Fruit fly (Drosophila melanogaster): Measurements from ENCODE around the gene dre4.
A peak's percentile ranks its signal among the peaks of the same experiment; 100 is the strongest.

dre4 gene

DNA sequence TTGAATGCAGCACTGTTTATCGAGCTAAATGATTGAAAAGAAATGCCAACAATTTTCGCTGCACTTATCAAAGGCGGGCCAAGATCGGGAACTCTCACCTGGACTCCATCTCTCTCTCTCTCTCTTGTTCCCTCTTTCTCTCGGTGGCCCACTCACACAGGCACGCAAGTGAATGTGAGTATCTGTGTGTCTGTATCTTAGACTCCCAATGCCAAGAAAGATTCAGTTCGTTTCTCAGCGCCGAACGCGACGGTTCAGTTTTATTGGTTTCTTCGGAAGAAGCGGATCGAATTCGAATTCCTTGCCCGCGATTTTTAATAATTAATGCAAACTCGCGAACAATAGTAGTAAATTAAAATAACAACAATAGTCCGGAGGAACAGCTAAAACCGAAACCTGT lies 9.3 kb upstream of the dre4 start, which contains the start of gene Tmhs:
Tmhs (plus strand) TSS at position 222 of the 400 bp plus-strand sequence.
- TF ChIP-seq CG17801 (GFP tag; optimal IDR thresholded peaks at IDR 0.05; ENCODE audit: partially characterized antibody): no peak

DNA sequence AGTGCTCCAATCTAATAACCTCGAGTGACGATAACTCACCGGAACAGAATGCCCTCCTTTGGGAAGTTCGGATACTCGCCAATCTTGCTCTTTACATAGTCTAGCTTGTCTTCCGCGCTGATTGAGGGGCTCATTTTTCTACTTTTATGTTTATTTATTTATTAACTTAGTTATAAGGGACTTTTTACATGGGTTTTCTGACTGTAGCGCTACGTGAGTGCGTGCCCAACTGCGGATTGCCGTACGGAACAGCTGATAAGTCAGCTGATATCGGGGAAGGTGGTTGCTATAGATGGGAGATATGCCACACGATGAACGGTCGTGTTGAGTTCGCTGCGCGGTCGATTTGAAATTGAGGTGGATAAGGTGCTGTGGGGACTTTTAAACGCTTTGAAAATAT lies 8.5 kb upstream of the dre4 start, which contains the start of gene Aprt:
Aprt (minus strand) TSS at position 368 of the 400 bp plus-strand sequence.
- TF ChIP-seq CG17801 (GFP tag; optimal IDR thresholded peaks at IDR 0.05; ENCODE audit: partially characterized antibody): peak; percentile 44

DNA sequence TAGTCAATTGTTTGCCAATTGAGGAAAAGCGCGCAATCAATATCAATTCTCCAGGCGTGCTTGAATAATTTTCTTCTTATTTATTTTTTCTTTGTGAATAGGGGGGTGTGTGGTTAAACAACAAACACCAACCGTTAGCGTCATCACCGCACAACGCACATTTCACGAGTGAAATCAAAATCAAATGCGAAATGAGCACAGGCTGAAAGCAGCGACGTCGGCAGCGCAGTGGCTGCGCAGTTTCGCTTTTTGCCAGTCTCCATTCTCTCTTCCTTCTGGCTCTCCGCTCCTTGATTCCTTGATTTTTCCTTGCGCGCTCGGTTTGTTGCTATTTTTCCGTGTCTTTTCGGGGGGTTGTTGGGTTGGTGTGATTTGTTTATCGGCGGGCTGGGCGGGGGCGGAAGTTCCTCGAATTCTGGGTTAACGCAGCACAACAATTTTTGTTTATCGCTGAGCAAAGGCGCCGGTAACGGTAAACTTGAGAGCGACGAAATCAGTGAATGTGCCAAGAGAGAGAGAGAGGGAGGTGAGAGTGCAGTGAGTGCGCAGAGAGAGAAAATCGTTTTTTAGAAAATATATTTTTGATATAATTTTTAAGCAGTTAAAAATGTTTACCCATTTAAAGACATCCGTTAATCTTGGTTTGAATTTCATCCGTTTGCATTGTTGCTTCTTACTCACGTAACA lies 6.9 kb upstream of the dre4 start, which contains the start of gene CG13937:
CG13937 (minus strand) TSS at position 174 of the 687 bp plus-strand sequence.
- TF ChIP-seq CG17801 (GFP tag; optimal IDR thresholded peaks at IDR 0.05; ENCODE audit: partially characterized antibody): no peak

DNA sequence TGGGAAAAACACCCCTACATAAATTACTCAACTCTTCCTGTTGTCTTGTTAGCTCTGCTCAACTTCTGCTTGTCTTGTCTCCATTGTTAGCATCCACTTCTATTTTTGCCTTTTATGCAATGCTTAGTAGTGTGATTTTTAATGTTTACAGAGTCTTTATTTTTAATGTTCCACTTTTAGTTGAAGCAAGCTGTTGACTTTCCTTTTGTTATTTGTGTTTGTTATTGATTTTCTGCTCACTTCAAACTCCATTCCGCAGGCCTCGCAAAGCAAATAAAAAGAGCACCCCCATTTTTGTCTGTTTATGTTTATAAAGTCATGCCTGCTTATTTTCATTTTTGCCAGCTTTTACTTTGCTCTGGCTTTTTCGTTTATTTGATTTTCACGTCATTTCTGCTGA lies 5.8 kb upstream of the dre4 start:
- no peak for TF ChIP-seq CG17801 (GFP tag; optimal IDR thresholded peaks at IDR 0.05; ENCODE audit: partially characterized antibody)

DNA sequence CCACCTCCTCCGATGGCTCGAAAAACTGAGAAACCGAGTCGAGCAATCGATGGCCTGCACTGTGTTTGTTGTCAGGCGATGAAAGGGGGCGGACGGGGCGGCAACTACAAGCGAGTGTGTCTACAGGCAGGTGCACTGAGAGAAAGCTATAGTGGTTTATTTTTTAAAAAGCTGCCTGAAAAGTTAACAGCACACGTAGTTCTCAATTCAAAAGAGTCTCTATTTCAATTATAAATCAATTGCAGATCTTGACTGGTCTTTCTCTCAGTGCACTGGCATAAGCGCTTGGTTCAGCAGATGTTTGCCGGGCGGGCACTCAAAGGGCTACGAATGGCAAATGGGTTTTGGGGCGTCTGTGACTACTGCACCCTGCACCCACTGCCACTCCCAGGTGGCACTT lies 4.6 kb upstream of the dre4 start:
- no peak for TF ChIP-seq CG17801 (GFP tag; optimal IDR thresholded peaks at IDR 0.05; ENCODE audit: partially characterized antibody)

DNA sequence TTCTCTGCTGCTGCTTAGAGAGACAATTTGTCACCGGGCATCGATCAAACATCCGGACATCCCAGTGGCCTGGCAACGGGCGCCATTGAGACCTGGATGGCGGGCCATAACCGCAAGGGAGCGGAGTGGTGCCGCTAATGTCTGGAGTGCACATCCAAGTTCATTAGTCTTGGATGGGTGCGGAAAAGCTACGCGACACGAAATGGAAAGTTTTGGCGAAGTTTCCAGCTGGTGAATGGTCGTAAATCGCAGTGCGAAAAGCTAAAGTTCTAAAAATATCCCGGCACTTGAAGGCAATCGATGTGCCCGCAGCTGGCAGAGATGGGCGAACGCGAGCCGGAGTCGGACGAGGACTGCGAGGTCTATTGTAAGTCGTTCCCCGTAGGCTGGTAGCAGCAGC lies 6.4 kb downstream of the dre4 start, which contains the start of gene CG13924:
CG13924 (plus strand) TSS at position 301 of the 400 bp plus-strand sequence.
- no peak for TF ChIP-seq CG17801 (GFP tag; optimal IDR thresholded peaks at IDR 0.05; ENCODE audit: partially characterized antibody)

DNA sequence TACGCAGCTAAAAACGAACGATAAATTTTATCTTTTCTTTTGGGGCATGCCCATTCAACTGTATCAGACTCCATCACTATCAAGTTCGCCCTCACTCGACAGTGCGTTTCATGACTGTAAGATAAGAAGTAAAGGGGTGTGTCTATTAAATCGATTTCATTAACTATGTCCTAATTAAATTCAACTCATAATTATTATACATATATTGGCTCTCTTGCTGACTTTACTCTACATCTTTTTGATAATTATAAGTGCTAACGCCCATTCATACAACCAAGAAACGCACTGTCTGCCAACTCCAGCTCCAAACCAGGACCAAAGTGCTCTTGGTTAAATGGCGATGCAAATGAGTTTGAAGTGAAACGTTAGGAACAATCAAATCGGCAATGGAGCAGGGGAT lies 7.3 kb downstream of the dre4 start:
- no peak for TF ChIP-seq CG17801 (GFP tag; optimal IDR thresholded peaks at IDR 0.05; ENCODE audit: partially characterized antibody)

DNA sequence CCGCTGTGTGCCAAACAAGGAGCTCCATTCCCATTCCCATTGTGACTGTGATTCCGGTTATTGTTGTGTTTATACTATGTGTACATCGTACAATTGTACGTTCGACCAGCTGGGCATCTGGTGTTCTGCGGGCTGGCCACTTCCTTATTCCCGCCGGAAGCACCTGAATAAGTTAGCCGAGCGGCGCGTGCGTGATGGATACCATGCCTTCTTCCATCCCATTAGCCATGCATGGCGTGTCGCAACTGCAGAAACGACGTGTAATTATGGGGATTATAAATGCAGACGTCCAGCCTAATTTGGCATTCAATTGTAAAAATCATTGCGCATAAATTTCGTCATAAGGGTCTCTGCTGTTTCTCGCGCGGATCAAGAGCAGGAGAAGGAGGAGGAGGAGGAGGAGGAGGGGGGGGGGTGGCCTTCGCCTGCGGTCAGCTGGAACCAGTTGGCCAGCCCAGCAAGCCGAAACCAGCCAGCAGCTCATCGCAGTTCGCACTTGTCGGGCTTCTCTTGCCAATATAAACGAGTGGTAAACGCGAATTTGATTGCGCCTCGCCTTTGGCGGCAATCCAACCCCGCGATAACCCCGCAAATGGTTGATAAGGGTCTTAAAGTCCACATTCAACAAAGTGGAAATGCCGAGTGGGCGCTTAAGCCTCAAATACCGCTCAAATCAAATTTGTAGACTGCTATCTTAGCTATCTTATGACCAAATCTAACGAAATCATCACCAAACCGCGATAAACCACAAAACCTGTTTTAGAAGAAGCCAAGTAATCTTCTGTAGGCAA lies 9.9 kb downstream of the dre4 start:
- TF ChIP-seq CG17801 (GFP tag; optimal IDR thresholded peaks at IDR 0.05; ENCODE audit: partially characterized antibody): no peak

DNA sequence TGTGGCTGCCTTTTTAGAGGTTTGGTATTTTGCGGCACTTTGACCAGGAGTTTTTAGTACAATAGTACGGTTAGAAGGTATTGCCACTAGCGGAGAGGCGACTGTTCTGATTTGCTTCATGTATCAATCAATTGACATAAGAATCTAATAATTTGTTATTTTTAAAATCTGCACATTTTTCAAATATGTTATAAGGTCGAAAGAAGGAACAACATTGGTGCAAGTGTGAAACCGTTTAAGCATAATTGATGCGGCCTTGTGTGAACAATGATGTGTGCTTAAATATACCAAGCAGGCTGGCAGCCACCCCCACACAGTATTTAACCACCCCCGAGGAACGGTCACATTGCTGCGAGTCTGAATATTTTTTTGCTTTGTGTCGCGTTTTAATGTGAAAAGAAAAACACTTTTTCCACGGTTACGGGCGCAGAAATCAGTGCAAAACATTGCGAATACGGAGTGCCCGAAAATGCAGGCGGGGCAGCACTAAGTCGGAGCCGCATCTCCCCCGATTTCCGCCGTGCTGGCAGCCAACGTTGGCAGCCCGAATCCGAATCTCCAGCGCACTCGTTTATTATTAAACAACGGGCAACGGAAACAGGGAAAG lies 10.9 kb downstream of the dre4 start, which contains the start of the genes HBS1 and CG12025:
HBS1 (minus strand) TSS at position 120 of the 607 bp plus-strand sequence.
CG12025 (plus strand) TSS at position 310 of the 607 bp plus-strand sequence.
- TF ChIP-seq CG17801 (GFP tag; optimal IDR thresholded peaks at IDR 0.05; ENCODE audit: partially characterized antibody): no peak

DNA sequence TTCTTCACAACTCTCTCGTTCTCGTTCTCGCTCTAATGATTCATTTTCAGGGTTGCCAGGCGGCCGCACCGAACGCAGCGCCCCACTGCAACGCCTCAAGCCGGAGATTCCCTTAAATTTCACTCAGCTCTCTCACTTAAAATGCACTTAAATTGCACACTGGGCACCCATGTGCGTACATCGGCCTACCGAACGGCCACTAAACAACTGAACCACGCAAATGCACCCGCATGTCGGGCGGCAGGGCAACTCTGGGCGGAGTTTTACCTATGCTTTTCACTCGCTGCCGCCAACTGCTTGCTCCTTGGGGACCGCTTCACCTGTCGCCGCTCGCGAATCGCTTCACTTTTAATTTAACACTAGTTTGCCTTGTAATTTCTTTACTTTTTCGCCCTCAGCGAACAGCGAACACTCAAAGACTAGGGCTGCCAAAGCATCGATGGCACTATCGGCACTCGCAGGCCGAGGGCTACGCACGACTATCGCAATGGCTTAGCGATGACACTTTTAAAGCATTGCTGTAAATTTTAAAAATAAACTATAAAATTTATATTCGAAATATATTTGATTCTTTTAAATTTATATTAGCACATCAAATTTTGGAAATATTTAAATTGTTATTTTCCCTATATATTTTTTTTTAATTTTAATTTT lies 14.2 kb downstream of the dre4 start, which contains the start of gene Rap1:
Rap1 (minus strand) TSS at position 446 of the 654 bp plus-strand sequence.
- TF ChIP-seq CG17801 (GFP tag; optimal IDR thresholded peaks at IDR 0.05; ENCODE audit: partially characterized antibody): peak; percentile 30

DNA sequence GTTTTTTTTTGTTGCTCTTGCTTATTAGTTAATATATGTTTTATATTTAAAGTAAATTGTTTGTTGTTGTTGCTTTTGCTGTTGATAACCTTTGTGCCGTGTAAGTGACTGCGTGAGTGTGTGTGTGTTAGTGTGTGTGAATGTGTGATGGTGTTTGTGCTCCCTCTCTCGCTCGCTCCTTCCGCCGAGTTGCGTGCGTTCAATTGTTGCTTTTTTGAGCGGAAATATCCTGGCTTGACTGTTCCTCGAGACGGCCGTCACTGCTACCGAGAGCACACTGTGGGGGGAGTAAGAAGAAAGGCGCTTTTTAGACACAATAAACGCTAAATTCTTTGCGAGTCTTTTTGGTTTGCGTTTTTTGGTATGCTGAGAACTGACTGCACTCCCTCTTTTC lies 14.7 kb downstream of the dre4 start:
- TF ChIP-seq CG17801 (GFP tag; optimal IDR thresholded peaks at IDR 0.05; ENCODE audit: partially characterized antibody): no peak

DNA sequence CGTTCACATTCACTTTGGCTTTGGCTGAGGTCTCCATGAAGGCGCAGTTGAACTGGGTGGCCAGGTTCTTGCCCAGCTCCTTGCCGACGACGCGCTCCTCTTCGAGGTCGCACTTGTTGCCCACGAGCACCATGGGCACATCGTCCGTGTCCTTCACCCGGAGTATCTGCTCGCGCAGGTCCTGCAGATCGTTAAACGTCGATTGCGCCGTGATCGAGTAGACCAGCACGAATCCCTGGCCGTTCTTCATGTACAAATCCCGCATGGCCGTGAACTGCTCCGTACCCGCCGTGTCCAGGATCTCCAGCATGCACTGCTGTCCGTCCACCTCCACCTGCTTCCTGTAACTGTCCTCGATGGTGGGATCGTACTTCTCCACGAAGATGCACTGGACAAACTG lies 15.4 kb downstream of the dre4 start:
- TF ChIP-seq CG17801 (GFP tag; optimal IDR thresholded peaks at IDR 0.05; ENCODE audit: partially characterized antibody): no peak

DNA sequence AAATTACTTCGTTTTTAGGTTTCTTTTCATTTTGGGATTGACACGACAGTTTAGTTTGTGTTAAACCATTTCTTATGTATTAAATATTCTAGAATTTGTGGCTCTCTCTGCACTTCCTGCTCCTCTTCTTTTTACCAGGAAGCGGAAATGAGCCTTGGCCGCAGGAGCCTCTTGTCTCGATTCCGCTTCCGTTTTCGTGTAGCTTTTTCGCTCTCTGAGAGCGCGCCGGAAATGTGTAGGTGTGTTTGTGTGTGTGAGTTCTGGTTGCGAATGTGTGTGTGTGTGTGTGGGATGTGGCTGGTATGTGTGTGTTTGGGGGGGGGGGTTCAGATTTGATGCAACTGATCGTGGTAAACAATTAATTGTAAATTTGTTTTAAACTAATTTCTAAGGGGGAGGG lies 16.5 kb downstream of the dre4 start:
- peak; percentile 22 for TF ChIP-seq CG17801 (GFP tag; optimal IDR thresholded peaks at IDR 0.05; ENCODE audit: partially characterized antibody)

DNA sequence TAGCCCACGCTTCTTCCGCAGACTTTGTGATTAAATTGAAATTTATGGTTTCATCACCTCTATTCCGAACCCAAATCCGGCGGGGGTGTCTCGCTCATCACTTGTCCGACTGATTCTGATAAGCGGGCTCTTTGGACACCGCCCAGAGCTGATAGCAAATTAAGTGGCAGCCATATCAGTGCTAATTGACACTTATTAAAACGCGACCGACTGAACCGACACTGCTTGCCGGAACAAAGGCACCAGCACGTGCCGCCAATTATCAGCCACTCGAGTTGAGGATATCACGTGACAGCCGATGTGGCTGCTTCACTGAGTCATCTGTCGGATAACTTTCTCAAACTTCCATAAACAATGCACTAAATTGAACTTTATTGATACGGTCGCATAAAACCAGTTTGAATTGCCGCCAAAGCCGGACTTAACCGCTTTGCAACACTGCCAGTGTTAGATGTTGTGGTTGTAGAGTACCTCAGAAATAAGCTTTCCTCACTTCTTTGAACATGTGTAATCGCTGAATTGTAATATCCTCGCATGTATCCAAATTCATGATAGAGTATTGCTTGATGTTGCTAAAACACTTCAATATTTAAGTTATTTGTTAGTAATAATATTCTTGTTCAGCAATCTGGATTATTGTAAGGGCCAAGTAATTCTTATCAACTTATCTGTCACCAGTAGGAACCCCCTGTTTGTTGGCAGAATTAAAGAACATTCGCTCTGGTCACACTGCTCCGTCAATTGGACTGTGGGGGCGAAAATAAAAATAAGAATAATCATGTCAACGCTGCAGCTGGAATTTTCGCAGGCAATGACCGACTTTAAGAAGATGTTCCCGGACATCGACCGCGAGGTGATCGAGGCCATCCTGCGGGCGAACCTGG lies 19.4 kb downstream of the dre4 start, which contains the start of gene CG12024:
CG12024 (plus strand) TSS at position 699 of the 884 bp plus-strand sequence.
- peak; percentile 58 for TF ChIP-seq CG17801 (GFP tag; optimal IDR thresholded peaks at IDR 0.05; ENCODE audit: partially characterized antibody)
